Fruit fly (Drosophila melanogaster) whole organism, prepupa: ENCODE results near the gene Ref1.

Experiments used
- Blimp-1 ChIP-seq: fragments of 200-800 bp; sonication (Bioruptor generic); optimal IDR thresholded peaks from 3 replicates; lab custom pipeline; 2017; ENCODE audit warnings: missing biosample characterization, missing genetic modification characterization, mild to moderate bottlenecking, moderate library complexity, missing genetic modification reagents
- CG10631 ChIP-seq: fragments of 200-800 bp; sonication (Bioruptor generic); optimal IDR thresholded peaks from 2 replicates; lab custom pipeline; 2016; ENCODE audit warnings: missing biosample characterization, missing genetic modification characterization
- CG11762 ChIP-seq: fragments of 200-800 bp; sonication (Bioruptor generic); optimal IDR thresholded peaks from 3 replicates; lab custom pipeline; 2016; ENCODE audit warnings: missing biosample characterization, missing genetic modification characterization; ENCODE audit not compliant: insufficient read depth
- CG11902 ChIP-seq: fragments of 200-800 bp; sonication (Bioruptor generic); optimal IDR thresholded peaks from 3 replicates; lab custom pipeline; 2016; ENCODE audit warnings: missing biosample characterization, missing genetic modification characterization
- CG15336 ChIP-seq: fragments of 200-800 bp; sonication (Bioruptor generic); IDR thresholded peaks from 2 replicates; pipeline ENCODE4 v1.3.6; 2022; ENCODE audit warnings: missing biosample characterization, missing genetic modification characterization
- CG3032 ChIP-seq: fragments of 200-800 bp; optimal IDR thresholded peaks from 2 replicates; lab custom pipeline; 2019; ENCODE audit warnings: missing biosample characterization, mild to moderate bottlenecking, missing genetic modification characterization, moderate library complexity
- CG31627 ChIP-seq: fragments of 200-800 bp; sonication (Bioruptor generic); optimal IDR thresholded peaks from 3 replicates; lab custom pipeline; 2016; ENCODE audit warnings: missing biosample characterization, missing genetic modification characterization
- CG32006 ChIP-seq: fragments of 200-800 bp; sonication (Bioruptor generic); optimal IDR thresholded peaks from 3 replicates; lab custom pipeline; 2017; ENCODE audit warnings: missing biosample characterization, mild to moderate bottlenecking, missing genetic modification characterization
- CG34406 ChIP-seq: fragments of 200-800 bp; sonication (Bioruptor generic); optimal IDR thresholded peaks from 3 replicates; lab custom pipeline; 2016; ENCODE audit warnings: missing biosample characterization, missing genetic modification characterization
- CG6163 ChIP-seq: fragments of 200-800 bp; sonication (Bioruptor generic); IDR thresholded peaks from 3 replicates; pipeline ENCODE4 v1.3.6; 2022; ENCODE audit warnings: missing biosample characterization, missing genetic modification characterization
- CG6276 ChIP-seq: fragments of 200-800 bp; sonication (Bioruptor generic); optimal IDR thresholded peaks from 2 replicates; lab custom pipeline; 2017; ENCODE audit warnings: missing biosample characterization, mild to moderate bottlenecking, missing genetic modification characterization
- CG6792 ChIP-seq: fragments of 200-800 bp; sonication (Bioruptor generic); optimal IDR thresholded peaks from 3 replicates; lab custom pipeline; 2016; ENCODE audit warnings: missing biosample characterization, missing genetic modification characterization
- CG6808 ChIP-seq: fragments of 200-800 bp; sonication (Bioruptor generic); optimal IDR thresholded peaks from 3 replicates; lab custom pipeline; 2017; ENCODE audit warnings: missing biosample characterization, missing genetic modification characterization, mild to moderate bottlenecking, moderate library complexity, missing genetic modification reagents
- CG6854 ChIP-seq: fragments of 200-800 bp; sonication (Bioruptor generic); optimal IDR thresholded peaks from 2 replicates; lab custom pipeline; 2017; ENCODE audit warnings: missing biosample characterization, mild to moderate bottlenecking, missing genetic modification characterization
- CG7368 ChIP-seq: fragments of 200-800 bp; sonication (Bioruptor generic); optimal IDR thresholded peaks from 3 replicates; lab custom pipeline; 2016; ENCODE audit warnings: missing biosample characterization, missing genetic modification characterization
- CG8119 ChIP-seq: fragments of 200-800 bp; sonication (Bioruptor generic); IDR thresholded peaks from 3 replicates; pipeline ENCODE4 v1.3.6; 2022; ENCODE audit warnings: missing biosample characterization, missing genetic modification characterization
- CG8632 ChIP-seq: fragments of 200-800 bp; sonication (Bioruptor generic); optimal IDR thresholded peaks from 3 replicates; lab custom pipeline; 2016; ENCODE audit warnings: missing biosample characterization, missing genetic modification characterization
- CG9139 ChIP-seq: fragments of 200-800 bp; sonication (Bioruptor generic); optimal IDR thresholded peaks from 3 replicates; lab custom pipeline; 2017; ENCODE audit warnings: missing biosample characterization, mild to moderate bottlenecking, missing genetic modification characterization
- Eip78C ChIP-seq: fragments of 200-800 bp; sonication (Bioruptor generic); peaks from one replicate; lab custom pipeline; 2016; ENCODE audit warnings: missing biosample characterization, missing genetic modification characterization
- Eip93F ChIP-seq: fragments of 200-800 bp; sonication (Bioruptor generic); optimal IDR thresholded peaks from 2 replicates; lab custom pipeline; 2016; ENCODE audit warnings: missing biosample characterization, mild to moderate bottlenecking, missing genetic modification characterization
- Ets96B ChIP-seq: fragments of 200-800 bp; optimal IDR thresholded peaks from 2 replicates; lab custom pipeline; 2019; ENCODE audit warnings: missing biosample characterization, mild to moderate bottlenecking, missing genetic modification characterization, moderate library complexity
- Gug ChIP-seq: fragments of 200-800 bp; sonication (Bioruptor generic); IDR thresholded peaks from 2 replicates; pipeline ENCODE4 v1.3.6; 2022; ENCODE audit warnings: missing biosample characterization, missing genetic modification characterization
- Hr38 ChIP-seq: sonication (Bioruptor generic); optimal IDR thresholded peaks from 2 replicates; lab custom pipeline; 2016; ENCODE audit warnings: missing biosample characterization, missing genetic modification characterization
- Hr39 ChIP-seq: fragments of 200-800 bp; sonication (Bioruptor generic); optimal IDR thresholded peaks from 2 replicates; lab custom pipeline; 2016; ENCODE audit warnings: missing biosample characterization, missing genetic modification characterization
- Lpt ChIP-seq: fragments of 200-800 bp; sonication (Bioruptor generic); optimal IDR thresholded peaks from 3 replicates; lab custom pipeline; 2016; ENCODE audit warnings: missing biosample characterization, missing genetic modification characterization
- Met ChIP-seq: fragments of 200-800 bp; sonication (Bioruptor generic); optimal IDR thresholded peaks from 3 replicates; lab custom pipeline; 2016; ENCODE audit warnings: missing biosample characterization, missing genetic modification characterization
- OdsH ChIP-seq: fragments of 200-800 bp; sonication (Bioruptor generic); optimal IDR thresholded peaks from 3 replicates; lab custom pipeline; 2016; ENCODE audit warnings: missing biosample characterization, missing genetic modification characterization
- Sox102F ChIP-seq: fragments of 200-800 bp; sonication (Bioruptor generic); optimal IDR thresholded peaks from 2 replicates; lab custom pipeline; 2016; ENCODE audit warnings: missing biosample characterization, mild to moderate bottlenecking, missing genetic modification characterization
- Sox14 ChIP-seq: fragments of 200-800 bp; sonication (Bioruptor generic); optimal IDR thresholded peaks from 3 replicates; lab custom pipeline; 2016; ENCODE audit warnings: missing biosample characterization, missing genetic modification characterization
- Sox15 ChIP-seq: fragments of 200-800 bp; sonication (Bioruptor generic); optimal IDR thresholded peaks from 3 replicates; lab custom pipeline; 2016; ENCODE audit warnings: missing biosample characterization, missing genetic modification characterization
- acj6 ChIP-seq: fragments of 200-800 bp; sonication (Bioruptor generic); optimal IDR thresholded peaks from 3 replicates; lab custom pipeline; 2016; ENCODE audit warnings: missing biosample characterization, missing genetic modification characterization
- cyc ChIP-seq: fragments of 200-800 bp; sonication (Bioruptor generic); optimal IDR thresholded peaks from 3 replicates; lab custom pipeline; 2016; ENCODE audit warnings: missing biosample characterization, missing genetic modification characterization
- dac ChIP-seq: fragments of 200-800 bp; sonication (Bioruptor generic); optimal IDR thresholded peaks from 2 replicates; lab custom pipeline; 2017; ENCODE audit warnings: missing biosample characterization, mild to moderate bottlenecking, missing genetic modification characterization
- dsx ChIP-seq: fragments of 200-800 bp; optimal IDR thresholded peaks from 3 replicates; lab custom pipeline; 2019; ENCODE audit warnings: missing biosample characterization, mild to moderate bottlenecking, missing genetic modification characterization, moderate library complexity; ENCODE audit not compliant: poor library complexity, severe bottlenecking
- eg ChIP-seq: fragments of 200-800 bp; sonication (Bioruptor generic); IDR thresholded peaks from 3 replicates; pipeline ENCODE4 v1.3.6; 2022; ENCODE audit warnings: missing biosample characterization, missing genetic modification characterization
- esn ChIP-seq: fragments of 200-800 bp; sonication (Bioruptor generic); optimal IDR thresholded peaks from 2 replicates; lab custom pipeline; 2016; ENCODE audit warnings: missing biosample characterization, mild to moderate bottlenecking, missing genetic modification characterization, moderate library complexity
- fd59A ChIP-seq: fragments of 200-800 bp; sonication (Bioruptor generic); optimal IDR thresholded peaks from 2 replicates; lab custom pipeline; 2017; ENCODE audit warnings: missing biosample characterization, mild to moderate bottlenecking, missing genetic modification characterization, missing genetic modification reagents
- fkh ChIP-seq: fragments of 200-800 bp; sonication (Bioruptor generic); optimal IDR thresholded peaks from 3 replicates; lab custom pipeline; 2017; ENCODE audit warnings: missing biosample characterization, mild to moderate bottlenecking, missing genetic modification characterization, moderate library complexity
- net ChIP-seq: fragments of 200-800 bp; sonication (Bioruptor generic); optimal IDR thresholded peaks from 3 replicates; lab custom pipeline; 2016; ENCODE audit warnings: missing biosample characterization, missing genetic modification characterization
- pdm3 ChIP-seq: fragments of 200-800 bp; sonication (Bioruptor generic); optimal IDR thresholded peaks from 3 replicates; lab custom pipeline; 2016; ENCODE audit warnings: missing biosample characterization, missing genetic modification characterization
- spab ChIP-seq: fragments of 200-800 bp; sonication (Bioruptor generic); optimal IDR thresholded peaks from 2 replicates; lab custom pipeline; 2017; ENCODE audit warnings: missing biosample characterization, mild to moderate bottlenecking, missing genetic modification characterization, missing genetic modification reagents
- ss ChIP-seq, 2 experiments: fragments of 200-800 bp; sonication (Bioruptor generic); optimal IDR thresholded peaks; 2 replicates in 1 of 2; 3 replicates in 1 of 2; lab custom pipeline; 2017 to 2018; ENCODE audit warnings: mild to moderate bottlenecking in 2 of 2, missing biosample characterization in 2 of 2, missing genetic modification characterization in 2 of 2, moderate library complexity in 1 of 2
- svp ChIP-seq: fragments of 200-800 bp; sonication (Bioruptor generic); peaks from one replicate; lab custom pipeline; 2016; ENCODE audit warnings: missing biosample characterization, missing genetic modification characterization
- topi ChIP-seq: fragments of 200-800 bp; sonication (Bioruptor generic); optimal IDR thresholded peaks from 3 replicates; lab custom pipeline; 2016; ENCODE audit warnings: missing biosample characterization, missing genetic modification characterization
- vri ChIP-seq: fragments of 200-800 bp; sonication (Bioruptor generic); optimal IDR thresholded peaks from 3 replicates; lab custom pipeline; 2016; ENCODE audit warnings: missing biosample characterization, mild to moderate bottlenecking, missing genetic modification characterization

The Ref1 gene

dm6 chr3R:7109760-7110303, 29.6 kb upstream of the Ref1 start:
- TF ChIP-seq CG6276 (GFP tag; lab: Kevin White, UChicago) (peak; percentile 23), CG11762 (GFP tag; lab: Kevin White, UChicago) (no peak), fd59A (GFP tag; lab: Kevin White, UChicago) (no peak), eg (no peak), Sox14 (GFP tag; lab: Kevin White, UChicago) (no peak), CG8632 (GFP tag; lab: Kevin White, UChicago) (no peak), net (GFP tag; lab: Kevin White, UChicago) (no peak), Eip78C (GFP tag; lab: Kevin White, UChicago) (peak; percentile 74), CG9139 (GFP tag; lab: Kevin White, UChicago) (no peak), CG8119 (GFP tag; lab: Robert Waterston, UW) (peak; percentile 31; the same call in 1 of the 3 replicates), CG31627 (GFP tag; lab: Kevin White, UChicago) (no peak), Sox102F (GFP tag; lab: Kevin White, UChicago) (peak; percentile 47), ss (GFP tag; optimal IDR thresholded peaks at IDR 0.05; lab: Kevin White, UChicago) (peak in 1 of 2 experiments; percentile 44), Lpt (GFP tag; lab: Kevin White, UChicago) (peak; percentile 24), vri (GFP tag; lab: Kevin White, UChicago) (peak; percentile 81), Blimp-1 (GFP tag; lab: Kevin White, UChicago) (peak; percentile 56), CG6792 (no peak), CG3032 (tag; lab: Kevin White, UChicago) (peak; percentile 16), CG6808 (GFP tag; lab: Kevin White, UChicago) (peak; percentile 49), dsx (GFP tag; lab: Kevin White, UChicago) (peak; percentile 64), spab (GFP tag; lab: Kevin White, UChicago) (peak; percentile 17), CG32006 (GFP tag; lab: Kevin White, UChicago) (no peak), CG6854 (GFP tag; lab: Kevin White, UChicago) (peak; percentile 87), cyc (GFP tag; lab: Kevin White, UChicago) (no peak), CG15336 (GFP tag; lab: Robert Waterston, UW) (no peak)

dm6 chr3R:7108589-7109312, 28.6 kb upstream of the Ref1 start:
- peak; percentile 98 for TF ChIP-seq Met (GFP tag; lab: Kevin White, UChicago)
- peak; percentile 90 for TF ChIP-seq Sox15
- TF ChIP-seq fkh (GFP tag; lab: Kevin White, UChicago) = no peak
- peak; percentile 94 for TF ChIP-seq Blimp-1 (GFP tag; lab: Kevin White, UChicago)
- peak; percentile 98 for TF ChIP-seq esn (GFP tag; lab: Kevin White, UChicago)
- TF ChIP-seq Ets96B = peak; percentile 96
- TF ChIP-seq pdm3 (GFP tag; lab: Kevin White, UChicago) = peak; percentile 97
- TF ChIP-seq ss (GFP tag; optimal IDR thresholded peaks at IDR 0.05; lab: Kevin White, UChicago) = peak; percentile 83 to 85
- TF ChIP-seq OdsH (GFP tag; lab: Kevin White, UChicago) = peak; percentile 98
- TF ChIP-seq acj6 = peak; percentile 96
- peak; percentile 98 for TF ChIP-seq topi (GFP tag; lab: Kevin White, UChicago)
- peak; percentile 97 for TF ChIP-seq Hr39 (GFP tag; lab: Kevin White, UChicago)
- peak; percentile 92 for TF ChIP-seq CG6808 (GFP tag; lab: Kevin White, UChicago)
- TF ChIP-seq dsx (GFP tag; lab: Kevin White, UChicago) = peak; percentile 94
- peak; percentile 92 for TF ChIP-seq CG7368
- peak; percentile 96 for TF ChIP-seq CG11762 (GFP tag; lab: Kevin White, UChicago)
- TF ChIP-seq Gug (GFP tag; lab: Robert Waterston, UW) = no peak
- TF ChIP-seq CG8632 (GFP tag; lab: Kevin White, UChicago) = peak; percentile 95
- TF ChIP-seq CG6854 (GFP tag; lab: Kevin White, UChicago) = peak; percentile 84
- peak; percentile 89 for TF ChIP-seq vri (GFP tag; lab: Kevin White, UChicago)
- peak; percentile 97 for TF ChIP-seq cyc (GFP tag; lab: Kevin White, UChicago)
- TF ChIP-seq dac (GFP tag; lab: Kevin White, UChicago) = peak; percentile 74
- peak; percentile 97 for TF ChIP-seq Lpt (GFP tag; lab: Kevin White, UChicago)
- peak; percentile 93 for TF ChIP-seq CG6792
- peak; percentile 93 for TF ChIP-seq spab (GFP tag; lab: Kevin White, UChicago)
- TF ChIP-seq Hr38 (GFP tag; lab: Kevin White, UChicago) = peak; percentile 82
- peak; percentile 100 for TF ChIP-seq Eip78C (GFP tag; lab: Kevin White, UChicago)
- TF ChIP-seq CG6163 = no peak
- peak; percentile 96 for TF ChIP-seq CG34406
- peak; percentile 99 for TF ChIP-seq svp (GFP tag; lab: Kevin White, UChicago)
- peak; percentile 71 for TF ChIP-seq Eip93F (GFP tag; lab: Kevin White, UChicago)
- peak; percentile 88 for TF ChIP-seq CG11902 (GFP tag; lab: Kevin White, UChicago)
- peak; percentile 97 for TF ChIP-seq CG10631 (GFP tag; lab: Kevin White, UChicago)
- peak; percentile 95 for TF ChIP-seq Sox102F (GFP tag; lab: Kevin White, UChicago)
